Worm (Caenorhabditis elegans) whole organism, L4 larva: ENCODE results near the gene aff-1.

Experiments
- F10B5.3 ChIP-seq: sonication (generic microtip); optimal IDR thresholded peaks from 2 replicates; lab custom pipeline; 2016; ENCODE audit warnings: mild to moderate bottlenecking, missing genetic modification characterization, missing compliant biosample characterization
- F37D6.2 ChIP-seq: sonication (generic microtip); optimal IDR thresholded peaks from 2 replicates; lab custom pipeline; 2016; ENCODE audit warnings: mild to moderate bottlenecking, missing genetic modification characterization, missing compliant biosample characterization
- F49E8.2 ChIP-seq: sonication (generic microtip); optimal IDR thresholded peaks from 2 replicates; lab custom pipeline; 2016; ENCODE audit warnings: missing compliant biosample characterization, mild to moderate bottlenecking, missing genetic modification characterization, borderline replicate concordance
- R02D3.7 ChIP-seq: fragments of 150-350 bp; sonication (generic microtip); optimal IDR thresholded peaks from 3 replicates; lab custom pipeline; 2014; ENCODE audit warnings: missing biosample characterization, missing genetic modification characterization
- T20F7.1 ChIP-seq: fragments of 200-800 bp; sonication (Bioruptor generic); optimal IDR thresholded peaks from 2 replicates; lab custom pipeline; 2018; ENCODE audit warnings: mild to moderate bottlenecking, missing genetic modification characterization, missing compliant biosample characterization
- Y105C5A.15 ChIP-seq: fragments of 200-800 bp; sonication (Bioruptor generic); IDR thresholded peaks from 2 replicates; pipeline ENCODE4 v1.3.6; 2022; ENCODE audit warnings: missing genetic modification characterization, missing compliant biosample characterization
- Y5F2A.4 ChIP-seq: fragments of 200-800 bp; sonication (Bioruptor generic); optimal IDR thresholded peaks from 2 replicates; lab custom pipeline; 2018; ENCODE audit warnings: mild to moderate bottlenecking, missing genetic modification characterization, missing compliant biosample characterization
- aha-1 ChIP-seq: fragments of 150-350 bp; peaks from one replicate; lab custom pipeline; 2014; ENCODE audit warnings: missing biosample characterization, missing genetic modification characterization
- aly-2 ChIP-seq: sonication (generic microtip); optimal IDR thresholded peaks from 2 replicates; lab custom pipeline; 2018; ENCODE audit warnings: missing biosample characterization, missing genetic modification characterization
- ama-1 ChIP-seq: fragments of 150-350 bp; optimal IDR thresholded peaks from 2 replicates; lab custom pipeline; 2014; ENCODE audit warnings: inconsistent platforms, mixed read lengths
- ceh-28 ChIP-seq: fragments of 150-350 bp; optimal IDR thresholded peaks from 2 replicates; lab custom pipeline; 2014; ENCODE audit warnings: missing biosample characterization, missing genetic modification reagents, missing genetic modification characterization
- ceh-32 ChIP-seq: sonication (generic microtip); optimal IDR thresholded peaks from 2 replicates; lab custom pipeline; 2016; ENCODE audit warnings: mild to moderate bottlenecking, missing genetic modification characterization, missing compliant biosample characterization; ENCODE audit not compliant: poor library complexity
- ceh-82 ChIP-seq: sonication (generic microtip); optimal IDR thresholded peaks from 2 replicates; lab custom pipeline; 2017; ENCODE audit warnings: missing biosample characterization, missing genetic modification characterization
- ces-1 ChIP-seq: fragments of 150-350 bp; sonication (generic microtip); optimal IDR thresholded peaks from 4 replicates; lab custom pipeline; 2014; ENCODE audit warnings: missing biosample characterization, missing genetic modification reagents, missing genetic modification characterization
- cey-2 ChIP-seq: sonication (generic microtip); optimal IDR thresholded peaks from 3 replicates; lab custom pipeline; 2017; ENCODE audit warnings: missing genetic modification characterization, mild to moderate bottlenecking, missing compliant biosample characterization, antibody characterized with exemption, borderline replicate concordance; ENCODE audit not compliant: insufficient read depth
- daf-12 ChIP-seq: fragments of 150-350 bp; optimal IDR thresholded peaks from 2 replicates; lab custom pipeline; 2014; ENCODE audit warnings: missing biosample characterization, missing genetic modification reagents, missing genetic modification characterization
- daf-8 ChIP-seq: fragments of 200-800 bp; sonication (Bioruptor generic); IDR thresholded peaks from 2 replicates; pipeline ENCODE4 v1.3.6; 2022; ENCODE audit warnings: missing genetic modification characterization, missing compliant biosample characterization
- dmd-8 ChIP-seq: fragments of 200-800 bp; sonication (Bioruptor generic); IDR thresholded peaks from 2 replicates; pipeline ENCODE4 v1.3.6; 2022; ENCODE audit warnings: missing genetic modification characterization, missing compliant biosample characterization
- dmd-9 ChIP-seq: fragments of 200-800 bp; sonication (Bioruptor generic); IDR thresholded peaks from 2 replicates; pipeline ENCODE4 v1.3.6; 2022; ENCODE audit warnings: missing genetic modification reagents, missing genetic modification characterization, missing compliant biosample characterization
- dpl-1 ChIP-seq: fragments of 150-350 bp; optimal IDR thresholded peaks from 2 replicates; lab custom pipeline; 2014; ENCODE audit warnings: missing biosample characterization, missing genetic modification reagents, missing genetic modification characterization
- dve-1 ChIP-seq: sonication (generic microtip); optimal IDR thresholded peaks from 2 replicates; lab custom pipeline; 2017; ENCODE audit warnings: antibody characterized with exemption, mild to moderate bottlenecking, missing genetic modification characterization, missing compliant biosample characterization; ENCODE audit not compliant: insufficient read depth
- egl-43 ChIP-seq: fragments of 200-800 bp; sonication (Bioruptor generic); IDR thresholded peaks from 2 replicates; pipeline ENCODE4 v1.3.6; 2022; ENCODE audit warnings: missing genetic modification reagents, missing genetic modification characterization, missing compliant biosample characterization
- gei-8 ChIP-seq: fragments of 200-800 bp; sonication (Bioruptor generic); optimal IDR thresholded peaks from 2 replicates; lab custom pipeline; 2018; ENCODE audit warnings: mild to moderate bottlenecking, missing genetic modification characterization, missing compliant biosample characterization
- hmg-1.1 ChIP-seq: fragments of 200-800 bp; sonication (Bioruptor generic); IDR thresholded peaks from 2 replicates; pipeline ENCODE4 v1.3.6; 2022; ENCODE audit warnings: missing genetic modification reagents, missing genetic modification characterization, missing compliant biosample characterization
- lin-13 ChIP-seq: fragments of 150-350 bp; optimal IDR thresholded peaks from 2 replicates; lab custom pipeline; 2014; ENCODE audit warnings: missing biosample characterization, missing genetic modification reagents, missing genetic modification characterization
- lsy-2 ChIP-seq, 2 experiments: fragments of 150-350 bp in 1 of 2; sonication (generic microtip) in 1 of 2; optimal IDR thresholded peaks; 2 replicates each; lab custom pipeline; 2014 to 2017; ENCODE audit warnings: missing biosample characterization in 2 of 2, missing genetic modification characterization in 2 of 2
- mdt-29 ChIP-seq: fragments of 200-800 bp; sonication (Bioruptor generic); IDR thresholded peaks from 2 replicates; pipeline ENCODE4 v1.3.6; 2022; ENCODE audit warnings: missing genetic modification reagents, missing genetic modification characterization, missing compliant biosample characterization
- mxl-2 ChIP-seq: fragments of 200-800 bp; sonication (Bioruptor generic); conservative IDR thresholded peaks from 2 replicates; pipeline ENCODE4 v1.3.6; 2022; ENCODE audit warnings: missing genetic modification reagents, missing genetic modification characterization, missing compliant biosample characterization
- mxl-3 ChIP-seq: fragments of 200-800 bp; sonication (Bioruptor generic); optimal IDR thresholded peaks from 2 replicates; lab custom pipeline; 2018; ENCODE audit warnings: mild to moderate bottlenecking, missing genetic modification characterization, missing compliant biosample characterization
- nhr-10 ChIP-seq: fragments of 150-350 bp; optimal IDR thresholded peaks from 2 replicates; lab custom pipeline; 2014; ENCODE audit warnings: missing biosample characterization, missing genetic modification characterization
- nhr-102 ChIP-seq: sonication (generic microtip); optimal IDR thresholded peaks from 2 replicates; lab custom pipeline; 2016; ENCODE audit warnings: mild to moderate bottlenecking, missing genetic modification characterization, moderate library complexity, missing compliant biosample characterization
- nhr-111 ChIP-seq: fragments of 200-800 bp; sonication (Bioruptor generic); optimal IDR thresholded peaks from 2 replicates; lab custom pipeline; 2018; ENCODE audit warnings: mild to moderate bottlenecking, missing genetic modification characterization, missing compliant biosample characterization
- nhr-25 ChIP-seq: sonication (generic microtip); optimal IDR thresholded peaks from 2 replicates; lab custom pipeline; 2017; ENCODE audit warnings: missing genetic modification characterization, mild to moderate bottlenecking, missing compliant biosample characterization, antibody characterized with exemption, moderate library complexity, borderline replicate concordance; ENCODE audit not compliant: insufficient read depth
- nhr-41 ChIP-seq: fragments of 200-800 bp; sonication (Bioruptor generic); IDR thresholded peaks from 2 replicates; pipeline ENCODE4 v1.3.6; 2022; ENCODE audit warnings: missing genetic modification reagents, missing genetic modification characterization, missing compliant biosample characterization
- nhr-6 ChIP-seq: fragments of 150-350 bp; optimal IDR thresholded peaks from 2 replicates; lab custom pipeline; 2014; ENCODE audit warnings: missing biosample characterization, missing genetic modification characterization
- nhr-76 ChIP-seq: fragments of 150-350 bp; optimal IDR thresholded peaks from 2 replicates; lab custom pipeline; 2014; ENCODE audit warnings: missing biosample characterization, missing genetic modification characterization
- nhr-77 ChIP-seq: fragments of 150-350 bp; optimal IDR thresholded peaks from 2 replicates; lab custom pipeline; 2014; ENCODE audit warnings: missing biosample characterization, missing genetic modification characterization
- pha-4 ChIP-seq, 2 experiments: fragments of 150-350 bp in 1 of 2; fragments of 200-800 bp in 1 of 2; sonication (Bioruptor generic) in 1 of 2; IDR thresholded peaks in 1 of 2; optimal IDR thresholded peaks in 1 of 2; 2 replicates each; pipeline versions ENCODE4 v1.3.6 to Lab custom; 2014 to 2022; ENCODE audit warnings: missing genetic modification characterization in 2 of 2, missing genetic modification reagents in 2 of 2, missing biosample characterization in 1 of 2, missing compliant biosample characterization in 1 of 2
- rbr-2 ChIP-seq: sonication (generic microtip); optimal IDR thresholded peaks from 2 replicates; lab custom pipeline; 2016; ENCODE audit warnings: missing genotype, missing genetic modification characterization, missing compliant biosample characterization
- saeg-2 ChIP-seq: fragments of 200-800 bp; sonication (Bioruptor generic); IDR thresholded peaks from 2 replicates; pipeline ENCODE4 v1.3.6; 2022; ENCODE audit warnings: missing genetic modification reagents, missing genetic modification characterization, missing compliant biosample characterization
- set-16 ChIP-seq: fragments of 200-800 bp; sonication (Bioruptor generic); IDR thresholded peaks from 2 replicates; pipeline ENCODE4 v1.3.6; 2022; ENCODE audit warnings: missing genetic modification reagents, missing genetic modification characterization, missing compliant biosample characterization
- snpc-1.2 ChIP-seq: fragments of 200-800 bp; sonication (Bioruptor generic); IDR thresholded peaks from 2 replicates; pipeline ENCODE4 v1.3.6; 2022; ENCODE audit warnings: missing genetic modification reagents, missing genetic modification characterization, missing compliant biosample characterization
- snpc-4 ChIP-seq: fragments of 150-350 bp; optimal IDR thresholded peaks from 2 replicates; lab custom pipeline; 2014; ENCODE audit warnings: missing biosample characterization, missing genetic modification characterization
- tra-1 ChIP-seq: fragments of 200-800 bp; sonication (Bioruptor generic); IDR thresholded peaks from 2 replicates; pipeline ENCODE4 v1.3.6; 2022; ENCODE audit warnings: missing genetic modification reagents, missing genetic modification characterization, missing compliant biosample characterization
- unc-130 ChIP-seq: sonication (generic microtip); optimal IDR thresholded peaks from 2 replicates; lab custom pipeline; 2016; ENCODE audit warnings: missing genetic modification reagents, missing genetic modification characterization, missing compliant biosample characterization
- vab-7 ChIP-seq: fragments of 200-800 bp; sonication (Bioruptor generic); IDR thresholded peaks from 2 replicates; pipeline ENCODE4 v1.3.6; 2022; ENCODE audit warnings: missing genetic modification reagents, missing genetic modification characterization, missing compliant biosample characterization
- zag-1 ChIP-seq: fragments of 150-350 bp; optimal IDR thresholded peaks from 2 replicates; lab custom pipeline; 2014; ENCODE audit warnings: missing biosample characterization, missing genetic modification characterization
- zfp-2 ChIP-seq: sonication (generic microtip); optimal IDR thresholded peaks from 2 replicates; lab custom pipeline; 2016; ENCODE audit warnings: mild to moderate bottlenecking, missing genetic modification characterization, missing compliant biosample characterization
- zfp-3 ChIP-seq: fragments of 200-800 bp; sonication (Bioruptor generic); conservative IDR thresholded peaks from 2 replicates; pipeline ENCODE4 v1.3.6; 2022; ENCODE audit warnings: missing genetic modification reagents, missing genetic modification characterization, missing compliant biosample characterization
- zip-11 ChIP-seq: fragments of 200-800 bp; sonication (Bioruptor generic); IDR thresholded peaks from 2 replicates; pipeline ENCODE4 v1.3.6; 2022; ENCODE audit warnings: missing genetic modification characterization, missing compliant biosample characterization
- ztf-7 ChIP-seq: fragments of 150-350 bp; optimal IDR thresholded peaks from 2 replicates; lab custom pipeline; 2014; ENCODE audit warnings: missing biosample characterization, missing genetic modification characterization

aff-1 gene

ce11 chrII:6847917-6848379 lies 15.6 kb downstream of the aff-1 start, which contains the start of gene tbc-6 (continued):
- no peak for TF ChIP-seq ceh-32 (tag; lab: Kevin White, UChicago)
- peak; percentile 74 for TF ChIP-seq aha-1 (tag; lab: Kevin White, UChicago)
- no peak for TF ChIP-seq snpc-4 (tag; lab: Kevin White, UChicago)
- TF ChIP-seq ceh-82 (tag; lab: Kevin White, UChicago): no peak
- TF ChIP-seq nhr-10 (tag; lab: Kevin White, UChicago): peak; percentile 89
- no peak for TF ChIP-seq zfp-2 (tag; lab: Kevin White, UChicago)
- TF ChIP-seq vab-7 (GFP tag; lab: Robert Waterston, UW): no peak
- TF ChIP-seq nhr-102: no peak
- TF ChIP-seq nhr-6 (tag; lab: Kevin White, UChicago): peak; percentile 26
- peak; percentile 55 to 56 for TF ChIP-seq lsy-2 (tag; optimal IDR thresholded peaks at IDR 0.05; lab: Kevin White, UChicago)
- TF ChIP-seq mxl-3: peak; percentile 71
- TF ChIP-seq mxl-2: no peak
- no peak for TF ChIP-seq R02D3.7 (tag; lab: Kevin White, UChicago)
- TF ChIP-seq egl-43 (GFP tag; lab: Robert Waterston, UW): no peak
- no peak for TF ChIP-seq dpl-1
- TF ChIP-seq nhr-25 (tag; lab: Kevin White, UChicago): no peak
- peak; percentile 59 for TF ChIP-seq cey-2 (tag; lab: Kevin White, UChicago)
- no peak for TF ChIP-seq daf-12 (tag; lab: Kevin White, UChicago)
- TF ChIP-seq ztf-7: no peak
- TF ChIP-seq F49E8.2: no peak
- TF ChIP-seq unc-130: no peak
- no peak for TF ChIP-seq mdt-29 (GFP tag; lab: Robert Waterston, UW)
- TF ChIP-seq dmd-8 (GFP tag; lab: Robert Waterston, UW): no peak
- TF ChIP-seq dmd-9: no peak
- TF ChIP-seq nhr-41 (GFP tag; lab: Robert Waterston, UW): no peak
- TF ChIP-seq ama-1 (lab: Kevin White, UChicago): peak; percentile 36
- TF ChIP-seq zag-1 (tag; lab: Kevin White, UChicago): no peak
- TF ChIP-seq saeg-2: no peak
- no peak for TF ChIP-seq set-16 (GFP tag; lab: Robert Waterston, UW)
- TF ChIP-seq daf-8: no peak
- no peak for TF ChIP-seq Y105C5A.15 (GFP tag; lab: Robert Waterston, UW)
- no peak for TF ChIP-seq F10B5.3
- no peak for TF ChIP-seq ces-1 (GFP tag; lab: Kevin White, UChicago)
- TF ChIP-seq tra-1 (GFP tag; lab: Robert Waterston, UW): no peak
- TF ChIP-seq dve-1 (tag; lab: Kevin White, UChicago): peak; percentile 54
- TF ChIP-seq F37D6.2 (tag; lab: Kevin White, UChicago): no peak
- 0 out of 2 replicates have a peak, but pooled peaks have one; percentile 24 for TF ChIP-seq hmg-1.1
- no peak for TF ChIP-seq nhr-76
- no peak for TF ChIP-seq ceh-28
- peak; percentile 93 for TF ChIP-seq aly-2 (tag; lab: Kevin White, UChicago)
- TF ChIP-seq gei-8 (GFP tag; lab: Kevin White, UChicago): no peak
- no peak for TF ChIP-seq pha-4 (GFP tag; IDR thresholded peaks at IDR 0.05; lab: Robert Waterston, UW)
- no peak for TF ChIP-seq pha-4 (tag; optimal IDR thresholded peaks at IDR 0.05; lab: Kevin White, UChicago)
- no peak for TF ChIP-seq nhr-111 (GFP tag; lab: Kevin White, UChicago)
- TF ChIP-seq nhr-77 (tag; lab: Kevin White, UChicago): peak; percentile 4
- TF ChIP-seq T20F7.1: peak; percentile 13
- no peak for TF ChIP-seq lin-13 (GFP tag; lab: Kevin White, UChicago)
- TF ChIP-seq zfp-3 (GFP tag; lab: Robert Waterston, UW): no peak
- no peak for TF ChIP-seq Y5F2A.4 (GFP tag; lab: Kevin White, UChicago)
- TF ChIP-seq zip-11 (GFP tag; lab: Robert Waterston, UW): no peak
- no peak for TF ChIP-seq snpc-1.2 (GFP tag; lab: Robert Waterston, UW)
- peak; percentile 23 for TF ChIP-seq rbr-2
